Worm (Caenorhabditis elegans): ENCODE measurements around the gene del-8.

Gene del-8

DNA sequence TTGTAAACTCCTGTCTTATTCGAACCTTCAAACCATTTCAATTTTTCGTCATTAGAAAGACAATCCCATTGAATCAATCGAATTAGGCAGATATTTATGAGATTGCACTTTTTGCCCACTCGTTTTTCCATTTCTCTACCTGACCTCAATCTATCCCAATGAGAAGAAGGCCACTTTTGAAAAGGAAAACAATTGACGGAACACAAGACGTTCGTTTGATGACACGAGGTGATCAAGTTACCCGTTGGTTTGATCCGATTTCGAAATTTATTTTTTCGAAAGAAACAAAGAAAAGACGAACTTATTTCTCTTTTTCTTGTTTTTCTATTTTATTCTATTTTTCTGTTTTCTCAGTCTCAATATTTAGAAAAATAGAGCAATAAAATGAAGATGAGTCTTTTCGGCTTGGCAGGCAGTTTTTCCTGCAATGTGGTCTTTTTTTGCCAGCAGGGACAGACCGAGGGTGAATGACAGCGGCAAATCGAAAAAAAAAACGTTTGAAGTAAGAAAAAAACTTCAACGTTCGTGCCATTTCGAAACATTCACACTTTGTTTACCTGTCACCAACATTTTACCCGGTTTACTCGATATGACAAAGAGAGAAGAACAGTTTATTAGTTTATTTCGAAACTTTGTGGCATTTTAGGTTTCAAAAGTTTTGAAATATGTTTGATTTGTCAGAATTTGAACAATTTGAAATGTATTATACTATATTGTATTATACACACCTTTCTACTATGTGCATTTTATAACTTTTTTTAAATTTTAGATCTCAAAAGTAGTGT, 41.0 kb upstream of the del-8 start:
- TF ChIP-seq ztf-11 (tag; optimal IDR thresholded peaks at IDR 0.05) (no peak), mab-5 (tag; optimal IDR thresholded peaks at IDR 0.05) (no peak), ceh-16 (tag; optimal IDR thresholded peaks at IDR 0.05) (no peak), blmp-1 (tag; optimal IDR thresholded peaks at IDR 0.05; ENCODE audit: insufficient read depth) (peak; percentile 61), egl-27 (tag; optimal IDR thresholded peaks at IDR 0.05) (peak; percentile 6), peb-1 (tag; optimal IDR thresholded peaks at IDR 0.05) (no peak), unc-55 (GFP tag; optimal IDR thresholded peaks at IDR 0.05) (no peak), skn-1 (tag; optimal IDR thresholded peaks at IDR 0.05) (no peak), sem-4 (tag; optimal IDR thresholded peaks at IDR 0.05) (peak; percentile 7), nhr-11 (tag; optimal IDR thresholded peaks at IDR 0.05) (no peak), zag-1 (tag; optimal IDR thresholded peaks at IDR 0.05) (no peak), ztf-1 (GFP tag; conservative IDR thresholded peaks at IDR 0.05) (no peak), sma-3 (GFP tag; optimal IDR thresholded peaks at IDR 0.05) (peak; percentile 27), F13H6.1 (tag; optimal IDR thresholded peaks at IDR 0.05) (no peak), unc-62 (GFP tag; optimal IDR thresholded peaks at IDR 0.05) (no peak)

DNA sequence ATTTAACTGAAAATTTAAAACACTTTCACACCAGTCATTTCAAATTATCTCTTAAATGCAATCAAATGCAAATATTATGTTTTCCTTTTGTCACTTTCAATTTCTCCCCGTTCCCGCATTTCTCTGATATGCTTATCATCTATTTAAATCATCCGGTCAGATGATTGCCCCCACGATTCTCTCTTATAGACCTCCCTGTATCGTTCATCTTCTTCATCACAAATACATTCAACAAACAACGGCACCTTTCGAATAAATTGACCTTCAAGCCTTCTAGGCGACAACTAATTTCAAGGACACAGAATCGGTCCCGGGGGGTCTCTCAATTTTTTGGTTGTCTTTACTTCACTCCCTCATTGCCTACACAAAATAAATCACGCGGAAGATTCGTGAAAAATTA, 40.3 kb upstream of the del-8 start:
- TF ChIP-seq nhr-12 (tag; optimal IDR thresholded peaks at IDR 0.05) = no peak
- TF ChIP-seq unc-39 (tag; optimal IDR thresholded peaks at IDR 0.05) = no peak
- no peak for TF ChIP-seq skn-1 (tag; optimal IDR thresholded peaks at IDR 0.05)
- no peak for TF ChIP-seq nhr-23 (tag; optimal IDR thresholded peaks at IDR 0.05)
- TF ChIP-seq ztf-4 (tag; optimal IDR thresholded peaks at IDR 0.05) = no peak
- no peak for TF ChIP-seq aly-2 (tag; optimal IDR thresholded peaks at IDR 0.05)
- TF ChIP-seq lin-39 (tag; optimal IDR thresholded peaks at IDR 0.05) = no peak
- no peak for TF ChIP-seq nhr-11 (tag; optimal IDR thresholded peaks at IDR 0.05)
- no peak for TF ChIP-seq elt-1 (tag; optimal IDR thresholded peaks at IDR 0.05)
- TF ChIP-seq alr-1 (tag; optimal IDR thresholded peaks at IDR 0.05) = no peak
- no peak for TF ChIP-seq mbf-1 (tag; optimal IDR thresholded peaks at IDR 0.05)
- TF ChIP-seq R02D3.7 (tag; optimal IDR thresholded peaks at IDR 0.05) = no peak
- peak; percentile 12 for TF ChIP-seq F13H6.1 (tag; optimal IDR thresholded peaks at IDR 0.05)
- TF ChIP-seq sma-3 (GFP tag; optimal IDR thresholded peaks at IDR 0.05) = peak; percentile 79
- TF ChIP-seq nhr-237 (tag; optimal IDR thresholded peaks at IDR 0.05) = no peak
- TF ChIP-seq ztf-1 (GFP tag; conservative IDR thresholded peaks at IDR 0.05) = no peak
- TF ChIP-seq nhr-21 (tag; optimal IDR thresholded peaks at IDR 0.05) = peak; percentile 53
- no peak for TF ChIP-seq Y55F3AM.14 (GFP tag; optimal IDR thresholded peaks at IDR 0.05)
- TF ChIP-seq peb-1 (tag; optimal IDR thresholded peaks at IDR 0.05) = no peak
- peak; percentile 96 for TF ChIP-seq nhr-25 (tag; optimal IDR thresholded peaks at IDR 0.05)
- no peak for TF ChIP-seq C34F6.9 (tag; optimal IDR thresholded peaks at IDR 0.05)
- no peak for TF ChIP-seq sem-4 (tag; optimal IDR thresholded peaks at IDR 0.05)
- TF ChIP-seq ama-1 (optimal IDR thresholded peaks at IDR 0.05) = no peak
- TF ChIP-seq nhr-6 (tag; optimal IDR thresholded peaks at IDR 0.05) = peak; percentile 52
- no peak for TF ChIP-seq lin-11 (tag; optimal IDR thresholded peaks at IDR 0.05)
- no peak for TF ChIP-seq nhr-10 (tag; optimal IDR thresholded peaks at IDR 0.05)
- no peak for TF ChIP-seq unc-55 (GFP tag; optimal IDR thresholded peaks at IDR 0.05)
- TF ChIP-seq lin-13 (GFP tag; optimal IDR thresholded peaks at IDR 0.05) = peak; percentile 1
- TF ChIP-seq mab-5 (tag; optimal IDR thresholded peaks at IDR 0.05) = no peak
- no peak for TF ChIP-seq ztf-11 (tag; optimal IDR thresholded peaks at IDR 0.05)
- no peak for TF ChIP-seq ceh-82 (tag; optimal IDR thresholded peaks at IDR 0.05)
- TF ChIP-seq ceh-16 (tag; optimal IDR thresholded peaks at IDR 0.05) = peak; percentile 86
- TF ChIP-seq ZK546.5 (tag; optimal IDR thresholded peaks at IDR 0.05) = no peak
- TF ChIP-seq elt-3 (tag; optimal IDR thresholded peaks at IDR 0.05) = no peak
- no peak for TF ChIP-seq dmd-4 (tag; optimal IDR thresholded peaks at IDR 0.05)
- peak; percentile 67 for TF ChIP-seq crh-2 (tag; optimal IDR thresholded peaks at IDR 0.05)
- TF ChIP-seq nhr-129 (tag; optimal IDR thresholded peaks at IDR 0.05) = peak; percentile 49
- no peak for TF ChIP-seq snpc-4 (tag; optimal IDR thresholded peaks at IDR 0.05)
- peak; percentile 31 for TF ChIP-seq gmeb-1 (tag; optimal IDR thresholded peaks at IDR 0.05)
- peak in 1 of 2 experiments; percentile 16 for TF ChIP-seq mdl-1 (tag; optimal IDR thresholded peaks at IDR 0.05)
- TF ChIP-seq lsy-2 (tag; optimal IDR thresholded peaks at IDR 0.05) = peak in 1 of 2 experiments; percentile 24
- no peak for TF ChIP-seq unc-62 (GFP tag; optimal IDR thresholded peaks at IDR 0.05)
- TF ChIP-seq egl-27 (tag; optimal IDR thresholded peaks at IDR 0.05) = peak; percentile 74
- TF ChIP-seq fos-1 (tag; optimal IDR thresholded peaks at IDR 0.05) = peak; percentile 40
- TF ChIP-seq blmp-1 (tag; optimal IDR thresholded peaks at IDR 0.05; ENCODE audit: insufficient read depth) = peak; percentile 98
- no peak for TF ChIP-seq zag-1 (tag; optimal IDR thresholded peaks at IDR 0.05)
- peak; percentile 74 for TF ChIP-seq sma-9 (GFP tag; optimal IDR thresholded peaks at IDR 0.05)
- TF ChIP-seq sma-9 (tag; optimal IDR thresholded peaks at IDR 0.05) = no peak
- TF ChIP-seq nhr-77 (tag; optimal IDR thresholded peaks at IDR 0.05) = no peak
